Fruit fly (Drosophila melanogaster) whole organism: ENCODE measurements around the gene CG34266.
A peak's percentile ranks its signal among the peaks of the same experiment; 100 is the strongest.

Source experiments
- CG8478 ChIP-seq: fragments of >200 bp; optimal IDR thresholded peaks from 2 replicates; lab custom pipeline; 2018; ENCODE audit warnings: inconsistent platforms
- Dll ChIP-seq: fragments of >200 bp; optimal IDR thresholded peaks from 2 replicates; lab custom pipeline; 2017
- EcR ChIP-seq, 2 experiments: fragments of >200 bp; optimal IDR thresholded peaks; 2 replicates each; lab custom pipeline; 2017; ENCODE audit warnings: missing biosample characterization in 2 of 2, missing genetic modification characterization in 2 of 2, missing genetic modification reagents in 2 of 2
- pan ChIP-seq: fragments of >200 bp; optimal IDR thresholded peaks from 2 replicates; lab custom pipeline; 2017
- psq ChIP-seq: fragments of >200 bp; optimal IDR thresholded peaks from 2 replicates; lab custom pipeline; 2017
- usp ChIP-seq: fragments of >200 bp; optimal IDR thresholded peaks from 2 replicates; lab custom pipeline; 2017; ENCODE audit warnings: missing biosample characterization, missing genetic modification characterization, mixed read lengths

CG34266 gene

dm6 chr3L:4709790-4710189, 32.2 kb downstream of the CG34266 start, which contains the start of gene CG13712:
Gene CG13712 (minus strand): TSS chr3L:4709890.
- TF ChIP-seq Dll (lab: Kevin White, UChicago) (no peak), pan (lab: Kevin White, UChicago) (no peak), usp (GFP tag; lab: Kevin White, UChicago) (no peak), EcR (GFP tag; optimal IDR thresholded peaks at IDR 0.05; lab: Kevin White, UChicago) (no peak), psq (lab: Kevin White, UChicago) (no peak), CG8478 (lab: Kevin White, UChicago) (no peak)

dm6 chr3L:4719743-4720142, 42.1 kb downstream of the CG34266 start:
- TF ChIP-seq EcR (GFP tag; optimal IDR thresholded peaks at IDR 0.05; lab: Kevin White, UChicago) (peak in 1 of 2 experiments; percentile 44), Dll (lab: Kevin White, UChicago) (no peak), psq (lab: Kevin White, UChicago) (no peak)

- TF ChIP-seq psq (lab: Kevin White, UChicago), result no peak
- no peak for TF ChIP-seq pan (lab: Kevin White, UChicago)
- TF ChIP-seq EcR (GFP tag; optimal IDR thresholded peaks at IDR 0.05; lab: Kevin White, UChicago), result no peak
- TF ChIP-seq Dll (lab: Kevin White, UChicago), result no peak
- no peak for TF ChIP-seq usp (GFP tag; lab: Kevin White, UChicago)
- TF ChIP-seq CG8478 (lab: Kevin White, UChicago), result no peak
Measured at dm6 chr3L:4720510-4721157, 43.0 kb downstream of the CG34266 start.

- TF ChIP-seq pan (lab: Kevin White, UChicago), result no peak
- TF ChIP-seq Dll (lab: Kevin White, UChicago), result no peak
- TF ChIP-seq CG8478 (lab: Kevin White, UChicago), result no peak
- TF ChIP-seq psq (lab: Kevin White, UChicago), result no peak
- TF ChIP-seq EcR (GFP tag; optimal IDR thresholded peaks at IDR 0.05; lab: Kevin White, UChicago), result no peak
- TF ChIP-seq usp (GFP tag; lab: Kevin White, UChicago), result no peak
Measured at dm6 chr3L:4721886-4722285, 44.3 kb downstream of the CG34266 start.
